Fruit fly (Drosophila melanogaster) S2 (cell line): ENCODE measurements around the gene CG32720.

Source experiments
- CG8478 ChIP-seq: fragments of >200 bp; optimal IDR thresholded peaks from 2 replicates; lab custom pipeline; 2018
- CTCF ChIP-seq, 2 experiments: fragments of >200 bp; optimal IDR thresholded peaks; 2 replicates each; lab custom pipeline; 2018

DNA sequence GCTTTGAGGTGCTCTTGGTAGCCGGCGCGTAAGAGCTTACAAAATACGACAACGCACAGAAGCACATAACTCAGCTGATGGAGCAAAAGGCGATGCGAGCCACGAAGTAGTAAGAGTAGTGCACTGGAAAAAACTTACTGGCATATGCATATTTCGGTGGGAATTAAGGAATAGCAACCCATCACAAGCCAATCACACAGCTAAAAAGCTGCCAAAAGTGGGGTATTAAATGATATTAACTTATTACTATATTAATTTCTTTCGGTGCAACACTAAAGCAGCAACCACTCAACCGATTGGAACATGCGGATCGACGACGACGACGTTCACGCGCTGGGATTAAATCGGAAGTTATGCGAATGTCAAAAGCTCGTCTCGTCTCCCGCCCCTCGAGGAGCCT, 45.8 kb downstream of the CG32720 start:
- TF ChIP-seq CTCF (optimal IDR thresholded peaks at IDR 0.05; lab: Kevin White, UChicago) (no peak), CG8478 (lab: Kevin White, UChicago) (no peak)
